Worm (Caenorhabditis elegans): ENCODE data around the gene F40G9.17.

DNA sequence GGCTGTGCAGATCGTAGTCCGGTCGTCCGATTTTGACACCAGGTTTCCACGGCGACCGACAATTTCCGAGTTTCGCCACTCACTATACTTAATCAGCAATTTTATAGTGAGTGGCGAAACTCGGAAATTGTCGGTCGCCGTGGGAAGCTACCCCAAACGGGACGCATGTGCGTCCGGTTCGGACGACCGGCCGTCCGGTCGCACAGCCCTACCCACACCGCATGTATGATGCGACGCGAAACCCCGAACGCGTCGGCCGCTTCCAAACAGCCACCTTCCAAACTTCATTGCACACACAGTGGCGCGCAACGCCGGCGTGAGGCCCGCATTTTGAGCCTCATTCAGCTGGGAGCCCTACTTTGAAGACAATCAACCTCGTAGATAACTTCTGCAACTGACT lies 43.2 kb upstream of the F40G9.17 start:
- TF ChIP-seq unc-62 (GFP tag; optimal IDR thresholded peaks at IDR 0.05), result no peak
- TF ChIP-seq elt-1 (tag; optimal IDR thresholded peaks at IDR 0.05), result no peak
- TF ChIP-seq aly-2 (tag; optimal IDR thresholded peaks at IDR 0.05), result no peak
- TF ChIP-seq fos-1 (tag; optimal IDR thresholded peaks at IDR 0.05), result no peak
- no peak for TF ChIP-seq nhr-11 (tag; optimal IDR thresholded peaks at IDR 0.05)
- no peak for TF ChIP-seq snpc-4 (tag; optimal IDR thresholded peaks at IDR 0.05)
- TF ChIP-seq skn-1 (tag; optimal IDR thresholded peaks at IDR 0.05), result no peak

Measured in whole organism, L2 larva.